Worm (Caenorhabditis elegans) whole organism, L3 larva: ENCODE data around the gene dpy-6.
A peak's percentile ranks its signal among the peaks of the same experiment; 100 is the strongest.

ENCODE experiments used
- nhr-11 ChIP-seq: fragments of 150-350 bp; optimal IDR thresholded peaks from 2 replicates; lab custom pipeline; 2014; ENCODE audit warnings: missing biosample characterization, missing genetic modification characterization
- nhr-25 ChIP-seq: sonication (generic microtip); optimal IDR thresholded peaks from 2 replicates; lab custom pipeline; 2017; ENCODE audit warnings: missing biosample characterization, missing genetic modification characterization
- sea-2 ChIP-seq: fragments of 150-350 bp; sonication (generic microtip); optimal IDR thresholded peaks from 4 replicates; lab custom pipeline; 2014; ENCODE audit warnings: missing biosample characterization, missing genetic modification reagents, missing genetic modification characterization

- no peak for TF ChIP-seq sea-2 (GFP tag; lab: Kevin White, UChicago)
- peak; percentile 91 for TF ChIP-seq nhr-25 (tag; lab: Kevin White, UChicago)
- TF ChIP-seq nhr-11 (tag; lab: Kevin White, UChicago), result no peak
Observed at ce11 chrX:8475142-8475541, 19.7 kb upstream of the dpy-6 start.
